Worm (Caenorhabditis elegans): Measurements from ENCODE around the gene trpp-6.

DNA sequence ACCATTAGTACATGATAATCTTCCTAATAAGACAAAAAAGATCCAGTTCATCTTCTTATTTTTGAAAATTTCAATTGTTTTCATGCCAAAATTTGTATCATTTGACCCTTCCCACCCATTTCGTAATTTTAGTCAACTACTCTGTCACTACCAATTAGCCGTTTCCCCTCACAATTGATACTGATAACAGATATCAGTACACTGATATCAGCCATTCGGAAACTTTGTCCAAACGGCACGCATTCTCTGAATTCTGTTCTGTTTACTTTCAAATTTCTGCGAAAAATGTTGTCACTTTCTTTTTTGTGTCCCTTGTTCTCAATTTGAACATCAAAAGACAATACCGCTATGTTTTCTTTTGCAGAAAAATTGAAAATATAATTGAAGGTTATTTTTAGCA lies 20.9 kb downstream of the trpp-6 start:
- TF ChIP-seq mdl-1 (tag; optimal IDR thresholded peaks at IDR 0.05) (no peak), skn-1 (tag; optimal IDR thresholded peaks at IDR 0.05) (no peak), sea-2 (GFP tag; optimal IDR thresholded peaks at IDR 0.05) (no peak), R02D3.7 (tag; optimal IDR thresholded peaks at IDR 0.05) (no peak), ceh-9 (tag; optimal IDR thresholded peaks at IDR 0.05) (no peak)
